Fruit fly (Drosophila melanogaster) Kc167 (cell line): Measurements from ENCODE around the gene CG43133.

ENCODE experiments used
- Myc ChIP-seq: fragments of >200 bp; optimal IDR thresholded peaks from 2 replicates; lab custom pipeline; 2017; ENCODE audit warnings: missing external identifiers
- Sin3A ChIP-seq: fragments of >200 bp; optimal IDR thresholded peaks from 2 replicates; lab custom pipeline; 2018; ENCODE audit warnings: missing external identifiers
- h ChIP-seq: fragments of >200 bp; optimal IDR thresholded peaks from 3 replicates; lab custom pipeline; 2018; ENCODE audit warnings: missing external identifiers
- insv ChIP-seq: fragments of >200 bp; optimal IDR thresholded peaks from 3 replicates; lab custom pipeline; 2018; ENCODE audit warnings: missing external identifiers
- psq ChIP-seq: fragments of >200 bp; optimal IDR thresholded peaks from 2 replicates; lab custom pipeline; 2017; ENCODE audit warnings: missing external identifiers
- ttk ChIP-seq: sonication (Bioruptor generic); optimal IDR thresholded peaks from 2 replicates; lab custom pipeline; 2017; ENCODE audit warnings: missing external identifiers

Gene CG43133

DNA sequence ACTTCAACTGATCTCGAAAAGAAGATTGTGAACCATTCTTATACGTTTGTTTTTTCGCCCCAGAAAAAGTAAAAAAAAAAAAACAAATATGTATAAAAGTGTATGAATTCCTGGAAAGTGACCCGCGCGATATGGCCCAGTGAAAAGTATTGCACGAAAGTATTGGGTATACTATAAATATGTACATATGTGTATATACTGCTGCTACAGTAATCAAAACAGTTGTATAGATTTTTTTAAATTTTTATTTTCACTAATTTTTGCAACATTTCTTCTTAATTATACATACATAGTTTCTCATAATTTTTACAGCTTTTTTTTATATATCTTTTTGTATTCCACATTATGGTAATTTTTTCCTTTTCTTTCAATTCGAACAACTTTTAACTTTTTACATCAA lies at the start of gene CG43133:
CG43133 (minus strand) TSS at position 11 of the 400 bp plus-strand sequence.
- TF ChIP-seq psq (lab: Kevin White, UChicago) (no peak), Myc (lab: Kevin White, UChicago) (no peak), insv (lab: Kevin White, UChicago) (no peak), h (lab: Kevin White, UChicago) (no peak), ttk (lab: Kevin White, UChicago) (no peak), Sin3A (lab: Kevin White, UChicago) (no peak)

DNA sequence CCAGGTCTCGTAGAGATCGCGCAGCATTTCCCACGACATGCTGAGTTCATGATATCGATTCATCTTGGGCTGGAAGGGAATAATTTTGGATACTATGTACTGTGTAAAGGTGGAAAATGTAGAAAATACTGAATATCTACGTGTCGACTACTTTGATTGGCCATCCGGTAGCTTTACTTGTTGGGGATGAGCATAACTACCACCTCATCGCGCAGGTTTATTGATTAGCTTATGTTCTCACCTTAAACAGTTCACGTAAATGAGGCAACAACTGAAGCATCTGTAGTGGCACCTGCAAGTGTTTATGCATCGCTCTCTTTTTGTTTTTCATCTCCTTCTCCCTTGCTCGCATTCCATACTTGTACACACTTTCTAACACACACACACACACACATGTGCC lies 49.4 kb upstream of the CG43133 start, which contains the start of gene Andorra:
Andorra (minus strand) TSS at position 101 of the 400 bp plus-strand sequence.
- no peak for TF ChIP-seq Myc (lab: Kevin White, UChicago)
- TF ChIP-seq psq (lab: Kevin White, UChicago), result no peak
- TF ChIP-seq insv (lab: Kevin White, UChicago), result no peak
- TF ChIP-seq Sin3A (lab: Kevin White, UChicago), result no peak
- TF ChIP-seq ttk (lab: Kevin White, UChicago), result no peak
- TF ChIP-seq h (lab: Kevin White, UChicago), result no peak

DNA sequence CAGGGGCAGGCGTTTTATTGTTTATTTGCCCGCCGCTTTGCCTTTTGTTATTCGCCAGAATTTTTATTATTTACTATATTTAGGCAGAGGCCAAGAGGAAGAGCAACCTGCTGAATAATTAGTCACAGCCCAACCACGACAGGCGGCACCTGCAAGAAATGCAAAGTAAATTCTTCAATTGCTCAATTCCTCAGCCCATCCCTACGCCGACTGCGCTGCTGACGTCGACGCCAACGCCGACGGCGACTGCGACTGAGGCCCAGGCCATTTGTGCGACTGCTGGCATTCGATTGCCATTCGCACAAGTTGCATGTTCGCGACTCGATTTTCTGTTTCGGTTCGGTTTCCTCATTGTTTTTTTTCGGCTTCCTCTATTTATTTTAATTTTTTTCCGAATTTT lies 47.3 kb upstream of the CG43133 start, which contains the start of gene Frq2:
Frq2 (plus strand) TSS at position 301 of the 400 bp plus-strand sequence.
- TF ChIP-seq Myc (lab: Kevin White, UChicago) (no peak), insv (lab: Kevin White, UChicago) (no peak), ttk (lab: Kevin White, UChicago) (no peak), Sin3A (lab: Kevin White, UChicago) (no peak), h (lab: Kevin White, UChicago) (no peak)

DNA sequence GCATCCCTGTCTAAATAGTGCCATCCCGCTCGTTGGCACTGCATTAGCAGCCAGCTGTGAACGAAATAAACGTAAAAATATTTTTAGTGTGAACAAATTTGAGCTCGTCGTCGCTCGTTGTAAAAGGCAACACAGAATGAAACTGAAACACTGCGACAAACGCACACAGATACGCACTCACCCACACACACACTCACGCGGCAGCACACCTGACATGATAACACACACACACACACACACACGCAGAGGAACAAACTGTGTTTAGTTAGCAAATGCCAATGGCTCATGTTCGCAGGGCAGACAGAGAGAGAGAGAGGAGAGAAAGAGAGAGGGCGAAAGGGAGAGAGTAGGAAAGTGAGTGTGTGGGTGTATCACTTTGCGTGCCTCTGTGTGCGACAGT lies 29.0 kb upstream of the CG43133 start:
- TF ChIP-seq psq (lab: Kevin White, UChicago) (no peak), Sin3A (lab: Kevin White, UChicago) (no peak), h (lab: Kevin White, UChicago) (no peak), ttk (lab: Kevin White, UChicago) (no peak), insv (lab: Kevin White, UChicago) (no peak), Myc (lab: Kevin White, UChicago) (no peak)

DNA sequence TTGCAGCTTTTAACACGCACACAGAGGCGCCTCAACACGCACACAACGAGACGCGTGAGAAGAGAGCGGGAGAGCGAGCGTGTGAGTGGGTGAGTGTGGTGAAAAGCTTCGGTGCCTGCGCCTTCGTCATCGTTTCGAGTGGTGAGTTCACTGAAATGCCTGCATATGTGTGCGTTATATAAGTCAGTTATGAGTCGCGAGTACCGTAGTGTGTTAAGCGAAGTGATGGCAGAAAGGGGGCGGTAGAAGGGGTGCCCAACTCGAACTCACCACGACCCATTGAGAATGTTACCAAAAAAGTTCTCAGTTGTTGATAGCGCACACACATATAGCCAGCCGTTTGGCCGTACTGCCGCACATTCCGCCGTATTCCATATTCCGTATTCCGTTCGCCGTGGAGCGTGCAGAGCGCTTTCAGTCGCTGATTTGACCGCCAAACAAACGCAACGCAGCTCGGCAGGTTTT lies 25.0 kb upstream of the CG43133 start, which contains the start of gene Frq1:
Frq1 (plus strand) TSS at position 415 of the 465 bp plus-strand sequence.
- TF ChIP-seq psq (lab: Kevin White, UChicago) (no peak), ttk (lab: Kevin White, UChicago) (no peak), Sin3A (lab: Kevin White, UChicago) (no peak), h (lab: Kevin White, UChicago) (no peak), insv (lab: Kevin White, UChicago) (no peak), Myc (lab: Kevin White, UChicago) (no peak)

DNA sequence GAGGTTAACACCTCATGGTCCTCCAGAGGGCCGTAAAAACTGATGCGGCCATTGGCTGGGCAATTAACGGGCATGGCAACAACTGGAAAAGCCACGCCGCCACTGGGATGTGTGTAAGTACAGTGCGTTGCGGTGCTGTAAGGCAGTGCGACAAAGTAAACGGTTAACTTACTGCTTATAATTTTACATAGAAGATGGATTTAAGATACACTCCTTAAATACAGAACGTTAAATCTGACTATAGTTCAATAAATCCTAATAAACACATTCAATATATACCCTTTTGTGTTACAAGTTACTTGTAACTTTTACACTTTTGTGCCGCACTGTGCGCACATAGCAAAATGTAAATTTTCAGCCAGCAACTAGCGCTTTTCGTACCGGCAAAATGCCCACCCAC lies 23.0 kb upstream of the CG43133 start:
- TF ChIP-seq insv (lab: Kevin White, UChicago) (no peak), Myc (lab: Kevin White, UChicago) (no peak), Sin3A (lab: Kevin White, UChicago) (no peak), psq (lab: Kevin White, UChicago) (no peak), h (lab: Kevin White, UChicago) (no peak), ttk (lab: Kevin White, UChicago) (no peak)

DNA sequence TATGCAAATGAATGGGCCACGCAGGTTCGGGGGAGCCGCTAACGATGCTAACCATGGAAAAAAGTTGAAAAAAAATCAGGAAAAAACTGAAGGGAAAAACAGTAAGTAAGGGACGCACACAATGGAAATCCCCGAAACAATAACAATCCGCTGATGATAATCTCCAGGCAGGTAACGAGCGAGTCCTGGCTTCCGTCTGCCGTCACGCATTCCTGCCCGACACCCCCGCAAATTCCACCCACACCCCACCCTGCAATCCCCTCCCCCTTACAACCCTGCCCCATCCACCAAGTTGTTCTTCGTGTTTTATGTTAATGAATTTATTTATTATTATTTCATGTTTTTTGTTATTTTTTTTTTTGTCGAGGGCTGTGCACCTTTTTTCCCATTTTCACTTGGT lies 21.3 kb upstream of the CG43133 start:
- no peak for TF ChIP-seq Sin3A (lab: Kevin White, UChicago)
- TF ChIP-seq insv (lab: Kevin White, UChicago), result no peak
- no peak for TF ChIP-seq psq (lab: Kevin White, UChicago)
- no peak for TF ChIP-seq ttk (lab: Kevin White, UChicago)
- TF ChIP-seq Myc (lab: Kevin White, UChicago), result no peak
- TF ChIP-seq h (lab: Kevin White, UChicago), result no peak

DNA sequence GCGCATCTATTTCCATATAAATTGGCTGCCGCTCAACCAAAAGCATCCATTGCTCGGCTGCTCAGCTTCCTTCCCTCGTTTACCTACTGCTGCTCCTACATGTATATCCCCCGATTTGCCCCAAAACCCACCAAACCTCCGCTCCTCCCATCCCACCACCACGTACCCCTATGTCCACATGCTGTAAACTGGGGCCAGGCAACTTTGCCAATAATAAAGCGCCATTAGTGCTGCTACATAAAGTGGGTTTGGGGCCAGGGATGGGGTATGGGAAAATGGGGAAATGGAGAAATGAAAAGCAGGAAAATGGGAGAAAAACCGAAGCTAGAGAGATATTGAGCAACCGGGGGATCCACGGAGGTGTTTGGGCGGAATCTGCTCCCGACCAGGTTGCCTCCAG lies 19.3 kb upstream of the CG43133 start:
- TF ChIP-seq Myc (lab: Kevin White, UChicago) (no peak), psq (lab: Kevin White, UChicago) (no peak), Sin3A (lab: Kevin White, UChicago) (no peak), ttk (lab: Kevin White, UChicago) (no peak), insv (lab: Kevin White, UChicago) (no peak), h (lab: Kevin White, UChicago) (no peak)

DNA sequence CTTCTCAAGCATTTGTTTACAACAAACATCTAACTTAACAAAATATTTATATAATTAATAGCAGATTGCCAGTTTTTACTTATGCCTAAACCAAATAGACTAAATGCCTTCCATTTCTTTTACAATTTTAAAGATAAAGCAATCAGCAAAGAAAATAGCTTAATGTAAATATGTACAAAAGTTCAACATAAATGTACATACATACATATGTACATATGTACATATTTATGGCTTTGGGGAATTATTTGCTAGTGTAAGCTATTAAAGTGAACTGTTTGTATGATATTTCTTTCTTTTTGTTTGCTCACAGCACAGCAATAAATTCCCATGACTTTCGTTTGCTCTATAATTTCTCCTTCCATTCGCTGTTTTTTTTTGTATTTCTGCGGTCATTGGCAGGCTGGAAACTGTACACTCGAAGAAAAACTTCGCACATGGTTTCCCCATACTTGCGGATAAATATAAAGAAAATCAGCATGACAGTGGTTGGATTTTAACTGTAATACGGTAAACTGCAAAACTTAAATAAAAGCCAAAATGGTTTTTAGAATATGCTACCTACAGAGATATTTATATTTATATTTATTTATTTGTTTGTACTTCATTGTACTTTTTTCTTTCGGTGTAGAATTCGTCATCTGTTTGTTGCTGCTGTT lies 11.1 kb upstream of the CG43133 start:
- no peak for TF ChIP-seq insv (lab: Kevin White, UChicago)
- no peak for TF ChIP-seq h (lab: Kevin White, UChicago)
- TF ChIP-seq ttk (lab: Kevin White, UChicago), result no peak
- no peak for TF ChIP-seq Sin3A (lab: Kevin White, UChicago)
- no peak for TF ChIP-seq psq (lab: Kevin White, UChicago)
- TF ChIP-seq Myc (lab: Kevin White, UChicago), result no peak

DNA sequence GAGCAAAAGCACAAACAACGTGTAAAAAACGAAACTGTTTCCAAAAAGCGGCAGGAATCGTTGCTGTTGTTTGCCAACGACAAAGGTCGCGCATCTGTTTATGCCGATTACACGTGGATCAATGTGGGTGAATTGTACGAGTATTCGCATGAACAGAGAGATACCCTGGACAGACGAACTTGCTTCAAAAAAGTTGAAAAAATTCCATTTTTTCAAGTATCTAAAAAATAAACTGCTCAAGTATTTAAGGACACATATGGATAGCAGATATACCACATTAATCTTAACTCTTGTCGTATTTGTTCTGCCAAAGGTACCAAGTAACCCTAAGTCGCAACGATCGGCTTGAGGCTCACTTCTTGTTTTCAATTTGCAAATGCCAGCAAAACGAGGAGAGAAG lies 10.0 kb upstream of the CG43133 start:
- TF ChIP-seq h (lab: Kevin White, UChicago), result no peak
- no peak for TF ChIP-seq psq (lab: Kevin White, UChicago)
- no peak for TF ChIP-seq Sin3A (lab: Kevin White, UChicago)
- TF ChIP-seq insv (lab: Kevin White, UChicago), result no peak
- no peak for TF ChIP-seq Myc (lab: Kevin White, UChicago)
- TF ChIP-seq ttk (lab: Kevin White, UChicago), result no peak

DNA sequence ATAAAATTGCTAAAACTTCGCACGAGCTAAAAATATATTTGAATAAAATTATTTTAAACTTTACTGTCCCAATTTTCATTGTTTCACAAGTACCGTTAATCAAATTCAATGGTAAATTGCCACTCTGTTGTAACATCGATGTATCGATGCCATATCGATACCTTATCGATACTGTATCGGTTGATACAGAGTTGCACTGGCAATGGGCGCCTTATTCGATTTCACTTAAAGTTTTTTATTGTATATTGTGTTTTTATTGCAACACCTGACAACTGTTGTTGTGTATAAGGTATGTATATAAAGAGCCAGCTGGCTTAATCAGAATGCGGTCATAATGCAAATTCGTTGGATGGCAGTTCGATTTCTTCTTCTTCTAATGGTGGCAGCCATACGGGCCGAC lies 8.3 kb upstream of the CG43133 start, which contains the start of gene CG43229:
CG43229 (plus strand) TSS at position 246 of the 400 bp plus-strand sequence.
- TF ChIP-seq psq (lab: Kevin White, UChicago), result no peak
- TF ChIP-seq Myc (lab: Kevin White, UChicago), result no peak
- no peak for TF ChIP-seq h (lab: Kevin White, UChicago)
- no peak for TF ChIP-seq insv (lab: Kevin White, UChicago)
- TF ChIP-seq ttk (lab: Kevin White, UChicago), result no peak
- TF ChIP-seq Sin3A (lab: Kevin White, UChicago), result no peak
